Fruit fly (Drosophila melanogaster): Measurements from ENCODE around the gene CG7071.

Gene CG7071

dm6 chr3R:22402355-22402754 is 39.9 kb downstream of the CG7071 start, which contains the start of gene CG13856:
Gene CG13856 (plus strand): TSS chr3R:22402655.
- TF ChIP-seq CG10669 (GFP tag; optimal IDR thresholded peaks at IDR 0.05) = no peak
- TF ChIP-seq Hr38 (GFP tag; optimal IDR thresholded peaks at IDR 0.05) = no peak
- TF ChIP-seq vri (GFP tag; optimal IDR thresholded peaks at IDR 0.05) = no peak
- TF ChIP-seq pdm3 (GFP tag; optimal IDR thresholded peaks at IDR 0.05) = no peak
- TF ChIP-seq Sox15 (GFP tag; optimal IDR thresholded peaks at IDR 0.05) = no peak
- TF ChIP-seq Lpt (GFP tag; optimal IDR thresholded peaks at IDR 0.05) = no peak
- no peak for TF ChIP-seq dac (GFP tag; optimal IDR thresholded peaks at IDR 0.05)
- TF ChIP-seq fkh (GFP tag; optimal IDR thresholded peaks at IDR 0.05) = no peak
- TF ChIP-seq CG8632 (GFP tag; optimal IDR thresholded peaks at IDR 0.05) = no peak

- TF ChIP-seq Hr38 (GFP tag; optimal IDR thresholded peaks at IDR 0.05) (no peak), CG34406 (GFP tag; optimal IDR thresholded peaks at IDR 0.05) (no peak), CG8119 (GFP tag; IDR thresholded peaks at IDR 0.05) (no peak), CG6792 (GFP tag; optimal IDR thresholded peaks at IDR 0.05) (no peak), esn (GFP tag; optimal IDR thresholded peaks at IDR 0.05) (no peak), CG16779 (tag; optimal IDR thresholded peaks at IDR 0.05) (no peak), CG6854 (GFP tag; optimal IDR thresholded peaks at IDR 0.05) (no peak), pdm3 (GFP tag; optimal IDR thresholded peaks at IDR 0.05) (no peak), CG11902 (GFP tag; optimal IDR thresholded peaks at IDR 0.05) (no peak), ss (GFP tag; optimal IDR thresholded peaks at IDR 0.05) (no peak), svp (GFP tag) (no peak), salr (GFP tag; optimal IDR thresholded peaks at IDR 0.05) (no peak), achi (GFP tag; optimal IDR thresholded peaks at IDR 0.05) (no peak)
These were observed 43.2 kb downstream of the CG7071 start, which contains the start of gene CG13855 for dm6 chr3R:22405639-22406038. Gene CG13855 (plus strand): TSS chr3R:22405939.

dm6 chr3R:22410537-22411360 is 48.3 kb downstream of the CG7071 start, which contains the start of the genes CG13850 and lqfR:
Gene CG13850 (minus strand): TSS chr3R:22410915.
Gene lqfR (plus strand): TSS chr3R:22411301.
- TF ChIP-seq CG8119 (GFP tag; IDR thresholded peaks at IDR 0.05) (no peak), CG11762 (GFP tag; optimal IDR thresholded peaks at IDR 0.05; ENCODE audit: insufficient read depth) (peak; percentile 62), achi (GFP tag; optimal IDR thresholded peaks at IDR 0.05) (peak; percentile 79), fkh (GFP tag; optimal IDR thresholded peaks at IDR 0.05) (peak; percentile 64), OdsH (GFP tag; optimal IDR thresholded peaks at IDR 0.05) (no peak), acj6 (GFP tag; optimal IDR thresholded peaks at IDR 0.05) (peak; percentile 71), dac (GFP tag; optimal IDR thresholded peaks at IDR 0.05) (no peak), CG7368 (GFP tag; optimal IDR thresholded peaks at IDR 0.05) (no peak), topi (GFP tag; optimal IDR thresholded peaks at IDR 0.05) (peak; percentile 80), Blimp-1 (GFP tag; optimal IDR thresholded peaks at IDR 0.05) (peak; percentile 50), Met (GFP tag; optimal IDR thresholded peaks at IDR 0.05) (peak; percentile 77), CG8632 (GFP tag; optimal IDR thresholded peaks at IDR 0.05) (peak; percentile 71), CG3032 (tag; optimal IDR thresholded peaks at IDR 0.05) (peak; percentile 73), CG8319 (GFP tag; optimal IDR thresholded peaks at IDR 0.05) (peak; percentile 69), Eip78C (GFP tag) (peak; percentile 91), Lpt (GFP tag; optimal IDR thresholded peaks at IDR 0.05) (peak; percentile 39), dsx (GFP tag; optimal IDR thresholded peaks at IDR 0.05; ENCODE audit: poor library complexity, severe bottlenecking) (no peak), ss (GFP tag; optimal IDR thresholded peaks at IDR 0.05) (no peak), CG3919 (GFP tag; optimal IDR thresholded peaks at IDR 0.05) (peak; percentile 74), Hr38 (GFP tag; optimal IDR thresholded peaks at IDR 0.05) (no peak), net (GFP tag; optimal IDR thresholded peaks at IDR 0.05) (peak; percentile 55), CG34406 (GFP tag; optimal IDR thresholded peaks at IDR 0.05) (peak; percentile 65), cyc (GFP tag; optimal IDR thresholded peaks at IDR 0.05) (peak; percentile 82), salr (GFP tag; optimal IDR thresholded peaks at IDR 0.05) (no peak), Gug (GFP tag; IDR thresholded peaks at IDR 0.05) (0 out of 2 replicates have a peak, but pooled peaks have one; percentile 31), vri (GFP tag; optimal IDR thresholded peaks at IDR 0.05) (peak; percentile 43), CG6854 (GFP tag; optimal IDR thresholded peaks at IDR 0.05) (no peak), Ets21C (GFP tag; optimal IDR thresholded peaks at IDR 0.05) (peak; percentile 71), svp (GFP tag) (peak; percentile 88), Hr4 (GFP tag; optimal IDR thresholded peaks at IDR 0.05) (no peak), CG9139 (GFP tag; optimal IDR thresholded peaks at IDR 0.05) (peak; percentile 46), fd59A (GFP tag; optimal IDR thresholded peaks at IDR 0.05) (peak; percentile 62), pdm3 (GFP tag; optimal IDR thresholded peaks at IDR 0.05) (peak; percentile 84), CG10669 (GFP tag; optimal IDR thresholded peaks at IDR 0.05) (no peak), CG11294 (GFP tag; IDR thresholded peaks at IDR 0.05) (peak; percentile 18; the same call in 1 of the 2 replicates), Ets96B (tag; optimal IDR thresholded peaks at IDR 0.05) (peak; percentile 6), Smox (GFP tag; optimal IDR thresholded peaks at IDR 0.05) (peak; percentile 72), Sox102F (GFP tag; optimal IDR thresholded peaks at IDR 0.05) (no peak)

Data from whole organism, prepupa.